Worm (Caenorhabditis elegans) whole organism, L1 larva: ENCODE results near the gene best-12.

Experiments used
- C16A3.4 ChIP-seq: fragments of 150-350 bp; optimal IDR thresholded peaks from 2 replicates; lab custom pipeline; 2014; ENCODE audit warnings: missing biosample characterization, missing genetic modification characterization
- C34B4.2 ChIP-seq: sonication (generic microtip); optimal IDR thresholded peaks from 2 replicates; lab custom pipeline; 2017; ENCODE audit warnings: mild to moderate bottlenecking, missing genetic modification characterization, missing compliant biosample characterization
- F16B12.6 ChIP-seq: fragments of 150-350 bp; optimal IDR thresholded peaks from 2 replicates; lab custom pipeline; 2014; ENCODE audit warnings: missing biosample characterization, missing genetic modification characterization
- blmp-1 ChIP-seq: fragments of 150-350 bp; optimal IDR thresholded peaks from 2 replicates; lab custom pipeline; 2014; ENCODE audit warnings: missing biosample characterization, missing genetic modification characterization
- ceh-88 ChIP-seq: fragments of 200-800 bp; sonication (Bioruptor generic); IDR thresholded peaks from 2 replicates; pipeline ENCODE4 v1.3.6; 2022; ENCODE audit warnings: missing genetic modification characterization, missing compliant biosample characterization
- ces-1 ChIP-seq: fragments of 150-350 bp; optimal IDR thresholded peaks from 2 replicates; lab custom pipeline; 2014; ENCODE audit warnings: missing biosample characterization, missing genetic modification reagents, missing genetic modification characterization
- dpl-1 ChIP-seq, 3 experiments: fragments of 150-350 bp in 2 of 3; sonication (generic microtip) in 1 of 3; optimal IDR thresholded peaks; 2 replicates each; lab custom pipeline; 2014 to 2017; ENCODE audit warnings: missing biosample characterization in 3 of 3, missing genetic modification characterization in 3 of 3, missing genetic modification reagents in 3 of 3
- efl-1 ChIP-seq, 4 experiments: fragments of 150-350 bp; optimal IDR thresholded peaks in 3 of 4; peaks in 1 of 4; 1 replicate in 1 of 4; 2 replicates in 3 of 4; lab custom pipeline; 2014; ENCODE audit warnings: missing biosample characterization in 2 of 4, missing genetic modification characterization in 2 of 4, missing genetic modification reagents in 2 of 4
- efl-3 ChIP-seq: fragments of 200-800 bp; sonication (Bioruptor generic); optimal IDR thresholded peaks from 2 replicates; lab custom pipeline; 2018; ENCODE audit warnings: mild to moderate bottlenecking, missing genetic modification characterization, missing compliant biosample characterization
- ets-5 ChIP-seq: fragments of 200-800 bp; sonication (Bioruptor generic); IDR thresholded peaks from 2 replicates; pipeline ENCODE4 v1.3.6; 2022; ENCODE audit warnings: missing genetic modification characterization, missing compliant biosample characterization
- fkh-8 ChIP-seq: sonication (generic microtip); optimal IDR thresholded peaks from 2 replicates; lab custom pipeline; 2016; ENCODE audit warnings: mild to moderate bottlenecking, missing genetic modification characterization, missing compliant biosample characterization
- grh-1 ChIP-seq: fragments of 200-800 bp; sonication (Bioruptor generic); IDR thresholded peaks from 2 replicates; pipeline ENCODE4 v1.3.6; 2022; ENCODE audit warnings: missing genetic modification reagents, missing genetic modification characterization, missing compliant biosample characterization
- irx-1 ChIP-seq: sonication (generic microtip); optimal IDR thresholded peaks from 2 replicates; lab custom pipeline; 2016; ENCODE audit warnings: missing genetic modification characterization, missing compliant biosample characterization
- jun-1 ChIP-seq: fragments of 150-350 bp; optimal IDR thresholded peaks from 2 replicates; lab custom pipeline; 2014; ENCODE audit warnings: missing biosample characterization, missing genetic modification reagents, missing genetic modification characterization
- lin-14 ChIP-seq: fragments of 200-800 bp; sonication (Bioruptor generic); optimal IDR thresholded peaks from 2 replicates; lab custom pipeline; 2018; ENCODE audit warnings: mild to moderate bottlenecking, missing genetic modification characterization, moderate library complexity, missing compliant biosample characterization
- lin-35 ChIP-seq, 2 experiments: fragments of 150-350 bp; optimal IDR thresholded peaks; 2 replicates each; lab custom pipeline; 2014; ENCODE audit warnings: missing biosample characterization in 2 of 2, missing genetic modification characterization in 2 of 2, missing genetic modification reagents in 2 of 2
- mdl-1 ChIP-seq, 2 experiments: fragments of 150-350 bp; optimal IDR thresholded peaks; 2 replicates each; lab custom pipeline; 2014 to 2017; ENCODE audit warnings: missing biosample characterization in 2 of 2, missing genetic modification characterization in 2 of 2, inconsistent platforms in 1 of 2
- mef-2 ChIP-seq: fragments of 150-350 bp; optimal IDR thresholded peaks from 2 replicates; lab custom pipeline; 2014; ENCODE audit warnings: missing biosample characterization, missing genetic modification characterization
- mep-1 ChIP-seq: fragments of 150-350 bp; optimal IDR thresholded peaks from 2 replicates; lab custom pipeline; 2014; ENCODE audit warnings: missing biosample characterization, missing genetic modification characterization
- nhr-11 ChIP-seq: fragments of 150-350 bp; optimal IDR thresholded peaks from 2 replicates; lab custom pipeline; 2014; ENCODE audit warnings: missing biosample characterization, missing genetic modification characterization
- nhr-12 ChIP-seq: sonication (generic microtip); optimal IDR thresholded peaks from 2 replicates; lab custom pipeline; 2017; ENCODE audit warnings: missing biosample characterization, missing genetic modification characterization
- nhr-19 ChIP-seq: fragments of 200-800 bp; sonication (Bioruptor generic); conservative IDR thresholded peaks from 2 replicates; pipeline ENCODE4 v1.3.6; 2022; ENCODE audit warnings: missing genetic modification characterization, missing compliant biosample characterization
- nhr-20 ChIP-seq: sonication (generic microtip); optimal IDR thresholded peaks from 2 replicates; lab custom pipeline; 2016; ENCODE audit warnings: mild to moderate bottlenecking, missing genetic modification characterization, missing compliant biosample characterization
- nhr-47 ChIP-seq: sonication (generic microtip); optimal IDR thresholded peaks from 2 replicates; lab custom pipeline; 2016; ENCODE audit warnings: mild to moderate bottlenecking, missing genetic modification characterization, moderate library complexity, missing compliant biosample characterization
- nhr-71 ChIP-seq: sonication (generic microtip); optimal IDR thresholded peaks from 2 replicates; lab custom pipeline; 2016; ENCODE audit warnings: mild to moderate bottlenecking, missing genetic modification characterization, moderate library complexity, missing compliant biosample characterization
- nhr-77 ChIP-seq: fragments of 150-350 bp; optimal IDR thresholded peaks from 2 replicates; lab custom pipeline; 2014; ENCODE audit warnings: missing biosample characterization, missing genetic modification characterization
- nhr-85 ChIP-seq: sonication (generic microtip); peaks from one replicate; lab custom pipeline; 2016; ENCODE audit warnings: missing genetic modification characterization, inconsistent platforms, missing compliant biosample characterization
- nhr-90 ChIP-seq: sonication (generic microtip); optimal IDR thresholded peaks from 2 replicates; lab custom pipeline; 2016; ENCODE audit warnings: mild to moderate bottlenecking, missing genetic modification characterization, missing compliant biosample characterization; ENCODE audit not compliant: poor library complexity
- rnt-1 ChIP-seq: sonication (generic microtip); optimal IDR thresholded peaks from 2 replicates; lab custom pipeline; 2016; ENCODE audit warnings: mild to moderate bottlenecking, missing genetic modification characterization, moderate library complexity, missing compliant biosample characterization
- skn-1 ChIP-seq: fragments of 150-350 bp; optimal IDR thresholded peaks from 2 replicates; lab custom pipeline; 2014; ENCODE audit warnings: missing biosample characterization, missing genetic modification characterization
- snu-23 ChIP-seq: sonication (generic microtip); optimal IDR thresholded peaks from 2 replicates; lab custom pipeline; 2016; ENCODE audit warnings: missing genetic modification characterization, missing compliant biosample characterization
- swsn-7 ChIP-seq: sonication (generic microtip); optimal IDR thresholded peaks from 2 replicates; lab custom pipeline; 2016; ENCODE audit warnings: missing genetic modification characterization, missing compliant biosample characterization
- tbx-2 ChIP-seq: sonication (generic microtip); optimal IDR thresholded peaks from 2 replicates; lab custom pipeline; 2016; ENCODE audit warnings: missing genetic modification characterization, missing compliant biosample characterization
- unc-62 ChIP-seq: fragments of 150-350 bp; optimal IDR thresholded peaks from 2 replicates; lab custom pipeline; 2014; ENCODE audit warnings: missing biosample characterization, missing genetic modification reagents, missing genetic modification characterization
- unc-86 ChIP-seq: sonication (generic microtip); optimal IDR thresholded peaks from 2 replicates; lab custom pipeline; 2016; ENCODE audit warnings: missing genetic modification characterization, missing compliant biosample characterization
- unc-98 ChIP-seq: fragments of 200-800 bp; sonication (Bioruptor generic); IDR thresholded peaks from 2 replicates; pipeline ENCODE4 v1.3.6; 2022; ENCODE audit warnings: missing genetic modification characterization, missing compliant biosample characterization
- xbp-1 ChIP-seq: sonication (generic microtip); optimal IDR thresholded peaks from 2 replicates; lab custom pipeline; 2016; ENCODE audit warnings: missing genetic modification characterization, missing compliant biosample characterization
- zag-1 ChIP-seq: fragments of 150-350 bp; optimal IDR thresholded peaks from 2 replicates; lab custom pipeline; 2014; ENCODE audit warnings: missing biosample characterization, missing genetic modification characterization
- ztf-11 ChIP-seq, 2 experiments: sonication (generic microtip); optimal IDR thresholded peaks; 2 replicates each; lab custom pipeline; 2016 to 2017; ENCODE audit warnings: missing genetic modification characterization in 2 of 2, missing biosample characterization in 1 of 2, missing compliant biosample characterization in 1 of 2
- ztf-4 ChIP-seq: fragments of 150-350 bp; optimal IDR thresholded peaks from 2 replicates; lab custom pipeline; 2014; ENCODE audit warnings: missing biosample characterization, missing genetic modification characterization

The best-12 gene

ce11 chrV:16031571-16031970 is 17.7 kb upstream of the best-12 start, which contains the start of gene T10C6.7:
Gene T10C6.7 (minus strand): TSS chrV:16031713.
- TF ChIP-seq nhr-11 (tag; lab: Kevin White, UChicago) (no peak), C16A3.4 (no peak), unc-62 (GFP tag; lab: Kevin White, UChicago) (no peak), nhr-12 (no peak), mdl-1 (tag; optimal IDR thresholded peaks at IDR 0.05; lab: Kevin White, UChicago) (no peak), ces-1 (GFP tag; lab: Kevin White, UChicago) (no peak), efl-1 (optimal IDR thresholded peaks at IDR 0.05; lab: Kevin White, UChicago) (no peak), efl-1 (GFP tag; optimal IDR thresholded peaks at IDR 0.05 in 1 of 2; lab: Kevin White, UChicago) (no peak), mef-2 (tag; lab: Kevin White, UChicago) (no peak), nhr-77 (tag; lab: Kevin White, UChicago) (no peak), unc-98 (GFP tag; lab: Robert Waterston, UW) (no peak)

ce11 chrV:16032761-16033160 is 16.5 kb upstream of the best-12 start, which contains the start of gene T10C6.16:
Gene T10C6.16 (minus strand): TSS chrV:16033005.
- peak; percentile 18 for TF ChIP-seq nhr-85 (tag; lab: Kevin White, UChicago)
- TF ChIP-seq C34B4.2 (tag; lab: Kevin White, UChicago) = no peak
- no peak for TF ChIP-seq nhr-11 (tag; lab: Kevin White, UChicago)
- TF ChIP-seq nhr-20 = no peak

ce11 chrV:16033491-16033890 is 15.8 kb upstream of the best-12 start:
- TF ChIP-seq nhr-71 = no peak
- no peak for TF ChIP-seq jun-1 (tag; lab: Kevin White, UChicago)
- no peak for TF ChIP-seq unc-86 (tag; lab: Kevin White, UChicago)
- TF ChIP-seq skn-1 (tag; lab: Kevin White, UChicago) = no peak
- TF ChIP-seq rnt-1 = no peak
- no peak for TF ChIP-seq ceh-88 (GFP tag; lab: Robert Waterston, UW)
- no peak for TF ChIP-seq ztf-4 (tag; lab: Kevin White, UChicago)
- no peak for TF ChIP-seq efl-1 (optimal IDR thresholded peaks at IDR 0.05; lab: Kevin White, UChicago)
- TF ChIP-seq efl-1 (GFP tag; optimal IDR thresholded peaks at IDR 0.05 in 1 of 2; lab: Kevin White, UChicago) = no peak
- TF ChIP-seq zag-1 (tag; lab: Kevin White, UChicago) = no peak
- TF ChIP-seq ets-5 (GFP tag; lab: Robert Waterston, UW) = no peak
- TF ChIP-seq fkh-8 (tag; lab: Kevin White, UChicago) = no peak
- TF ChIP-seq irx-1 (tag; lab: Kevin White, UChicago) = no peak
- TF ChIP-seq dpl-1 (GFP tag; optimal IDR thresholded peaks at IDR 0.05; lab: Kevin White, UChicago) = no peak
- TF ChIP-seq C34B4.2 (tag; lab: Kevin White, UChicago) = no peak

ce11 chrV:16036166-16036565 is 13.1 kb upstream of the best-12 start, which contains the start of gene T10C6.10:
Gene T10C6.10 (plus strand): TSS chrV:16036413.
- TF ChIP-seq efl-1 (optimal IDR thresholded peaks at IDR 0.05; lab: Kevin White, UChicago) (no peak), efl-1 (GFP tag; optimal IDR thresholded peaks at IDR 0.05 in 1 of 2; lab: Kevin White, UChicago) (peak in 1 of 2 experiments; percentile 45), fkh-8 (tag; lab: Kevin White, UChicago) (no peak), nhr-77 (tag; lab: Kevin White, UChicago) (no peak), F16B12.6 (tag; lab: Kevin White, UChicago) (no peak)

- TF ChIP-seq nhr-90 (tag; lab: Kevin White, UChicago) (peak; percentile 76), efl-3 (GFP tag; lab: Kevin White, UChicago) (peak; percentile 60), nhr-20 (peak; percentile 69), xbp-1 (peak; percentile 38), lin-35 (GFP tag; optimal IDR thresholded peaks at IDR 0.05; lab: Kevin White, UChicago) (peak in 1 of 2 experiments; percentile 7), C16A3.4 (peak; percentile 15), snu-23 (GFP tag; lab: Kevin White, UChicago) (peak; percentile 54), nhr-47 (peak; percentile 56), tbx-2 (tag; lab: Kevin White, UChicago) (peak; percentile 20), swsn-7 (tag; lab: Kevin White, UChicago) (peak; percentile 76), ztf-4 (tag; lab: Kevin White, UChicago) (peak; percentile 35), lin-14 (peak; percentile 79), ztf-11 (tag; optimal IDR thresholded peaks at IDR 0.05; lab: Kevin White, UChicago) (peak in 1 of 2 experiments; percentile 92), nhr-19 (GFP tag; lab: Robert Waterston, UW) (peak; percentile 18; the same call in 1 of the 2 replicates), unc-86 (tag; lab: Kevin White, UChicago) (peak; percentile 43), nhr-85 (tag; lab: Kevin White, UChicago) (peak; percentile 90), nhr-71 (peak; percentile 69), blmp-1 (tag; lab: Kevin White, UChicago) (peak; percentile 15), dpl-1 (GFP tag; optimal IDR thresholded peaks at IDR 0.05; lab: Kevin White, UChicago) (peak in 1 of 3 experiments; percentile 23), rnt-1 (peak; percentile 27), efl-1 (optimal IDR thresholded peaks at IDR 0.05; lab: Kevin White, UChicago) (peak; percentile 25 to 52), efl-1 (GFP tag; optimal IDR thresholded peaks at IDR 0.05 in 1 of 2; lab: Kevin White, UChicago) (peak in 1 of 2 experiments; percentile 29), grh-1 (GFP tag; lab: Robert Waterston, UW) (peak; percentile 78), mep-1 (tag; lab: Kevin White, UChicago) (peak; percentile 30)
- TF ChIP-seq, all 84 proteins: peak for 23; not testable (repeated sequence) for 61
These were observed 9.0 kb upstream of the best-12 start, which contains the start of the genes his-4 and his-3 for ce11 chrV:16040140-16040827. Gene his-4 (minus strand): TSS chrV:16040515. Gene his-3 (plus strand): TSS chrV:16040808.
